Worm (Caenorhabditis elegans) whole organism, L4/young adult: ENCODE measurements around the gene C05C8.5.
A peak's percentile ranks its signal among the peaks of the same experiment; 100 is the strongest.

ENCODE experiments used
- W03F9.2 ChIP-seq: fragments of 150-350 bp; optimal IDR thresholded peaks from 2 replicates; lab custom pipeline; 2014; ENCODE audit warnings: missing biosample characterization, missing genetic modification characterization
- dao-5 ChIP-seq: sonication (generic microtip); optimal IDR thresholded peaks from 2 replicates; lab custom pipeline; 2016; ENCODE audit warnings: missing genotype, missing genetic modification characterization, moderate library complexity, missing compliant biosample characterization
- him-1 ChIP-seq: sonication (generic microtip); optimal IDR thresholded peaks from 2 replicates; lab custom pipeline; 2016; ENCODE audit warnings: missing genotype, missing genetic modification reagents, missing genetic modification characterization, missing compliant biosample characterization

The C05C8.5 gene

ce11 chrV:7231524-7231923, 3.1 kb downstream of the C05C8.5 start:
- no peak for TF ChIP-seq W03F9.2 (tag; lab: Kevin White, UChicago)
- TF ChIP-seq dao-5 = no peak
- no peak for TF ChIP-seq him-1

ce11 chrV:7230847-7231246, 3.8 kb downstream of the C05C8.5 start, which contains the start of the genes gei-6 and krr-1:
TSS of gene gei-6 (minus strand) at chrV:7230848.
TSS of gene krr-1 (plus strand) at chrV:7231190.
- TF ChIP-seq W03F9.2 (tag; lab: Kevin White, UChicago) (peak; percentile 33), him-1 (no peak), dao-5 (no peak)

ce11 chrV:7225894-7226293, 8.7 kb downstream of the C05C8.5 start:
- TF ChIP-seq dao-5 = no peak
- TF ChIP-seq W03F9.2 (tag; lab: Kevin White, UChicago) = no peak
- TF ChIP-seq him-1 = no peak

ce11 chrV:7224947-7225346, 9.7 kb downstream of the C05C8.5 start, which contains the start of gene fkb-3:
TSS of gene fkb-3 (plus strand) at chrV:7225223.
- TF ChIP-seq him-1 = no peak
- TF ChIP-seq W03F9.2 (tag; lab: Kevin White, UChicago) = no peak
- TF ChIP-seq dao-5 = no peak

ce11 chrV:7224353-7224752, 10.3 kb downstream of the C05C8.5 start:
- TF ChIP-seq dao-5 (no peak), him-1 (no peak), W03F9.2 (tag; lab: Kevin White, UChicago) (no peak)

ce11 chrV:7223941-7224340, 10.7 kb downstream of the C05C8.5 start, which contains the start of gene C13F10.1:
TSS of gene C13F10.1 (plus strand) at chrV:7224078.
- TF ChIP-seq dao-5 (no peak), him-1 (no peak)

- TF ChIP-seq him-1 = no peak
- TF ChIP-seq W03F9.2 (tag; lab: Kevin White, UChicago) = no peak
- TF ChIP-seq dao-5 = no peak
These were observed 11.5 kb downstream of the C05C8.5 start, which contains the start of gene C13F10.7 for ce11 chrV:7223152-7223551. TSS of gene C13F10.7 (minus strand) at chrV:7223252.

ce11 chrV:7220973-7221519, 13.6 kb downstream of the C05C8.5 start, which contains the start of the genes C13F10.8, C13F10.6 and kxd-1:
TSS of gene C13F10.8 (minus strand) at chrV:7221023.
TSS of gene C13F10.6 (minus strand) at chrV:7221039.
TSS of gene kxd-1 (plus strand) at chrV:7221469.
- TF ChIP-seq him-1 (no peak), W03F9.2 (tag; lab: Kevin White, UChicago) (no peak), dao-5 (no peak)

- TF ChIP-seq W03F9.2 (tag; lab: Kevin White, UChicago) (no peak), him-1 (no peak), dao-5 (no peak)
These were observed 15.6 kb downstream of the C05C8.5 start, which contains the start of gene C13F10.5 for ce11 chrV:7218988-7219387. TSS of gene C13F10.5 (minus strand) at chrV:7219088.

ce11 chrV:7216016-7216415, 18.6 kb downstream of the C05C8.5 start:
- TF ChIP-seq dao-5 (no peak), him-1 (peak; percentile 24)

- no peak for TF ChIP-seq dao-5
- TF ChIP-seq him-1 = no peak
- TF ChIP-seq W03F9.2 (tag; lab: Kevin White, UChicago) = no peak
These were observed 19.8 kb downstream of the C05C8.5 start, which contains the start of gene soap-1 for ce11 chrV:7214802-7215201. TSS of gene soap-1 (minus strand) at chrV:7214902.

- TF ChIP-seq him-1 = no peak
- no peak for TF ChIP-seq W03F9.2 (tag; lab: Kevin White, UChicago)
- TF ChIP-seq dao-5 = no peak
These were observed 25.6 kb downstream of the C05C8.5 start for ce11 chrV:7209001-7209400.

ce11 chrV:7201353-7201752, 33.3 kb downstream of the C05C8.5 start:
- TF ChIP-seq him-1 = no peak
- TF ChIP-seq W03F9.2 (tag; lab: Kevin White, UChicago) = no peak
- TF ChIP-seq dao-5 = no peak

ce11 chrV:7199932-7200331, 34.7 kb downstream of the C05C8.5 start, which contains the start of gene F09G2.1:
TSS of gene F09G2.1 (plus strand) at chrV:7200232.
- TF ChIP-seq him-1 (no peak), W03F9.2 (tag; lab: Kevin White, UChicago) (no peak)

- TF ChIP-seq dao-5 = no peak
- TF ChIP-seq W03F9.2 (tag; lab: Kevin White, UChicago) = no peak
- TF ChIP-seq him-1 = no peak
These were observed 35.5 kb downstream of the C05C8.5 start for ce11 chrV:7199077-7199476.

- TF ChIP-seq dao-5 (no peak), him-1 (no peak)
These were observed 36.2 kb downstream of the C05C8.5 start for ce11 chrV:7198403-7198802.
